Fruit fly (Drosophila melanogaster): Measurements from ENCODE around the gene CG14304.

Gene CG14304

dm6 chr3R:18583881-18584545 lies 37.1 kb downstream of the CG14304 start (continued):
- peak; percentile 94 for TF ChIP-seq nerfin-1 (tag; optimal IDR thresholded peaks at IDR 0.05)
- TF ChIP-seq CG2712 (tag; optimal IDR thresholded peaks at IDR 0.05), result peak; percentile 98
- peak; percentile 96 for TF ChIP-seq Spps (tag; optimal IDR thresholded peaks at IDR 0.05)
- no peak for TF ChIP-seq CG14860 (GFP tag; IDR thresholded peaks at IDR 0.05; ENCODE audit: partially characterized antibody)
- TF ChIP-seq CG7987 (GFP tag; optimal IDR thresholded peaks at IDR 0.05), result peak; percentile 96
- TF ChIP-seq Atf6 (GFP tag; IDR thresholded peaks at IDR 0.05), result peak; percentile 96
- peak; percentile 94 for TF ChIP-seq CrebB (tag; optimal IDR thresholded peaks at IDR 0.05)
- TF ChIP-seq peb (GFP tag; IDR thresholded peaks at IDR 0.05), result peak; percentile 89
- peak; percentile 94 for TF ChIP-seq CG9932 (GFP tag; IDR thresholded peaks at IDR 0.05)
- peak in 1 of 2 experiments; percentile 98 for TF ChIP-seq Eip74EF (GFP tag; optimal IDR thresholded peaks at IDR 0.05)
- TF ChIP-seq D19A (tag; optimal IDR thresholded peaks at IDR 0.05), result peak; percentile 100
- peak; percentile 94 for TF ChIP-seq gcm2 (GFP tag; optimal IDR thresholded peaks at IDR 0.05)
- peak; percentile 96 for TF ChIP-seq Atf3 (GFP tag; optimal IDR thresholded peaks at IDR 0.05)
- peak; percentile 40 for TF ChIP-seq hkb (optimal IDR thresholded peaks at IDR 0.05)
- peak; percentile 97 for TF ChIP-seq hkb (GFP tag; IDR thresholded peaks at IDR 0.05)
- TF ChIP-seq Doc2 (GFP tag; IDR thresholded peaks at IDR 0.05), result peak; percentile 84
- TF ChIP-seq CG14050 (GFP tag; IDR thresholded peaks at IDR 0.05), result peak; percentile 86
- TF ChIP-seq CG32532 (GFP tag; IDR thresholded peaks at IDR 0.05), result peak; percentile 93
- peak; percentile 95 for TF ChIP-seq ttk (GFP tag; IDR thresholded peaks at IDR 0.05)
- TF ChIP-seq ERR (GFP tag; optimal IDR thresholded peaks at IDR 0.05), result peak; percentile 94
- TF ChIP-seq Dip3 (GFP tag; optimal IDR thresholded peaks at IDR 0.05), result peak; percentile 94
- TF ChIP-seq CG10274 (GFP tag; optimal IDR thresholded peaks at IDR 0.05), result peak; percentile 99
- TF ChIP-seq CTCF (GFP tag; optimal IDR thresholded peaks at IDR 0.05), result peak; percentile 63
- peak; percentile 94 for TF ChIP-seq trh (GFP tag; optimal IDR thresholded peaks at IDR 0.05)
- TF ChIP-seq nau (GFP tag; optimal IDR thresholded peaks at IDR 0.05), result peak; percentile 99
- TF ChIP-seq CG6175 (GFP tag; IDR thresholded peaks at IDR 0.05), result peak; percentile 94
- peak; percentile 89 for TF ChIP-seq CG14965 (GFP tag; optimal IDR thresholded peaks at IDR 0.05; ENCODE audit: borderline replicate concordance)
- peak; percentile 93 for TF ChIP-seq rib (GFP tag; IDR thresholded peaks at IDR 0.05)
- TF ChIP-seq CG13296 (GFP tag; optimal IDR thresholded peaks at IDR 0.05), result peak; percentile 95
- peak; percentile 92 for TF ChIP-seq CG10267 (tag; optimal IDR thresholded peaks at IDR 0.05)
- TF ChIP-seq zen (tag; optimal IDR thresholded peaks at IDR 0.05), result peak; percentile 90
- peak; percentile 67 for TF ChIP-seq Sry-δ (GFP tag; optimal IDR thresholded peaks at IDR 0.05)
- TF ChIP-seq ranshi (GFP tag; IDR thresholded peaks at IDR 0.05), result peak; percentile 94
- peak; percentile 51 for TF ChIP-seq MESR4 (GFP tag; optimal IDR thresholded peaks at IDR 0.05)
- TF ChIP-seq CG4282 (GFP tag; optimal IDR thresholded peaks at IDR 0.05), result peak; percentile 87
- TF ChIP-seq Rfx (GFP tag; IDR thresholded peaks at IDR 0.05), result peak; percentile 97
- peak; percentile 95 for TF ChIP-seq CG30431 (GFP tag; optimal IDR thresholded peaks at IDR 0.05)
- peak; percentile 98 for TF ChIP-seq kni (GFP tag; optimal IDR thresholded peaks at IDR 0.05)
- TF ChIP-seq unpg (GFP tag; optimal IDR thresholded peaks at IDR 0.05), result peak; percentile 95
- TF ChIP-seq croc (GFP tag; conservative IDR thresholded peaks at IDR 0.05), result peak; percentile 95
- peak; percentile 85 for TF ChIP-seq gt (GFP tag; IDR thresholded peaks at IDR 0.05)
- TF ChIP-seq z (GFP tag; IDR thresholded peaks at IDR 0.05), result peak; percentile 77; the same call in 2 of the 3 replicates
- peak; percentile 95 for TF ChIP-seq Dad (GFP tag; optimal IDR thresholded peaks at IDR 0.05)
- peak; percentile 56 for TF ChIP-seq bigmax (GFP tag; optimal IDR thresholded peaks at IDR 0.05)
- TF ChIP-seq Ets97D (GFP tag; optimal IDR thresholded peaks at IDR 0.05), result peak; percentile 84
- TF ChIP-seq fru (optimal IDR thresholded peaks at IDR 0.05), result no peak
- TF ChIP-seq Six4 (GFP tag; optimal IDR thresholded peaks at IDR 0.05), result peak; percentile 95
- TF ChIP-seq NC2α (GFP tag; optimal IDR thresholded peaks at IDR 0.05), result peak; percentile 96
- TF ChIP-seq dan (GFP tag; IDR thresholded peaks at IDR 0.05), result peak; percentile 67
- TF ChIP-seq Ets65A (GFP tag), result peak; percentile 100
- TF ChIP-seq Ada2b (GFP tag; IDR thresholded peaks at IDR 0.05), result peak; percentile 85
- TF ChIP-seq da (GFP tag; optimal IDR thresholded peaks at IDR 0.05), result peak; percentile 86
